Fruit fly (Drosophila melanogaster) whole organism, embryonic: ENCODE measurements around the gene cindr.

Experiments
- ATbp ChIP-seq: fragments of 200-800 bp; sonication (Bioruptor generic); optimal IDR thresholded peaks from 2 replicates; lab custom pipeline; 2017; ENCODE audit warnings: missing biosample characterization, mild to moderate bottlenecking, missing genetic modification characterization, missing genetic modification reagents
- Ada2b ChIP-seq: fragments of 200-800 bp; sonication (Bioruptor generic); IDR thresholded peaks from 2 replicates; pipeline ENCODE4 v1.3.6; 2022; ENCODE audit warnings: missing biosample characterization, missing genetic modification characterization
- Bteb2 ChIP-seq: fragments of 200-800 bp; sonication (Bioruptor generic); optimal IDR thresholded peaks from 2 replicates; lab custom pipeline; 2016; ENCODE audit warnings: missing biosample characterization, missing genetic modification characterization
- CG1024 ChIP-seq: fragments of 200-800 bp; sonication (Bioruptor generic); IDR thresholded peaks from 2 replicates; pipeline ENCODE4 v1.3.6; 2022; ENCODE audit warnings: missing biosample characterization, missing genetic modification characterization
- CG10274 ChIP-seq: fragments of 200-800 bp; sonication (Bioruptor generic); optimal IDR thresholded peaks from 3 replicates; lab custom pipeline; 2017; ENCODE audit warnings: missing biosample characterization, mild to moderate bottlenecking, missing genetic modification characterization
- CG11696 ChIP-seq: fragments of 200-800 bp; sonication (Bioruptor generic); IDR thresholded peaks from 2 replicates; pipeline ENCODE4 v1.3.6; 2022; ENCODE audit warnings: missing biosample characterization, missing genetic modification characterization
- CG14965 ChIP-seq: fragments of 200-800 bp; sonication (Bioruptor generic); optimal IDR thresholded peaks from 2 replicates; lab custom pipeline; 2016; ENCODE audit warnings: missing biosample characterization, missing genetic modification characterization, borderline replicate concordance
- CG17912 ChIP-seq: fragments of 200-800 bp; sonication (Bioruptor generic); optimal IDR thresholded peaks from 2 replicates; lab custom pipeline; 2018; ENCODE audit warnings: missing biosample characterization, mild to moderate bottlenecking, missing genetic modification characterization
- CG18011 ChIP-seq: fragments of 200-800 bp; sonication (Bioruptor generic); optimal IDR thresholded peaks from 2 replicates; lab custom pipeline; 2017; ENCODE audit warnings: missing biosample characterization, missing genetic modification characterization, mild to moderate bottlenecking, moderate library complexity, missing genotype
- CG18476 ChIP-seq: fragments of 200-800 bp; sonication (Bioruptor generic); optimal IDR thresholded peaks from 2 replicates; lab custom pipeline; 2016; ENCODE audit warnings: missing biosample characterization, mild to moderate bottlenecking, missing genetic modification characterization
- CG31441 ChIP-seq: fragments of 200-800 bp; sonication (Bioruptor generic); IDR thresholded peaks from 2 replicates; pipeline ENCODE4 v1.3.6; 2022; ENCODE audit warnings: missing biosample characterization, missing genetic modification characterization
- CG3163 ChIP-seq: fragments of 200-800 bp; sonication (Bioruptor generic); optimal IDR thresholded peaks from 3 replicates; lab custom pipeline; 2016; ENCODE audit warnings: missing biosample characterization, missing genetic modification characterization
- CG34224 ChIP-seq: fragments of 200-800 bp; sonication (Bioruptor generic); IDR thresholded peaks from 3 replicates; pipeline ENCODE4 v1.3.6; 2022; ENCODE audit warnings: missing biosample characterization, missing genetic modification characterization; ENCODE audit not compliant: partially characterized antibody
- CG3726 ChIP-seq: fragments of 200-800 bp; sonication (Bioruptor generic); IDR thresholded peaks from 3 replicates; pipeline ENCODE4, ENCODE4 v1.3.6; 2022; ENCODE audit warnings: missing biosample characterization, missing genetic modification characterization
- CG42726 ChIP-seq: fragments of 200-800 bp; sonication (Bioruptor generic); IDR thresholded peaks from 2 replicates; pipeline ENCODE4 v1.3.6; 2022; ENCODE audit warnings: missing biosample characterization, missing genetic modification characterization; ENCODE audit not compliant: partially characterized antibody
- CG4424 ChIP-seq: fragments of 200-800 bp; sonication (Bioruptor generic); optimal IDR thresholded peaks from 3 replicates; lab custom pipeline; 2016; ENCODE audit warnings: missing biosample characterization, missing genetic modification characterization
- CG6765 ChIP-seq: fragments of 200-800 bp; sonication (Bioruptor generic); optimal IDR thresholded peaks from 3 replicates; lab custom pipeline; 2017; ENCODE audit warnings: missing biosample characterization, mild to moderate bottlenecking, missing genetic modification characterization
- CTCF ChIP-seq: fragments of 200-800 bp; sonication (Bioruptor generic); optimal IDR thresholded peaks from 2 replicates; lab custom pipeline; 2017; ENCODE audit warnings: missing biosample characterization, mild to moderate bottlenecking, missing genetic modification characterization, moderate library complexity
- D ChIP-seq, 2 experiments: fragments of 200-800 bp in 1 of 2; fragments of >200 bp in 1 of 2; sonication (Bioruptor generic) in 1 of 2; optimal IDR thresholded peaks; 2 replicates in 1 of 2; 3 replicates in 1 of 2; lab custom pipeline; 2017; ENCODE audit warnings: mild to moderate bottlenecking in 1 of 2, missing biosample characterization in 1 of 2, missing genetic modification characterization in 1 of 2, missing genetic modification reagents in 1 of 2
- Dad ChIP-seq: fragments of 200-800 bp; sonication (Bioruptor generic); optimal IDR thresholded peaks from 3 replicates; lab custom pipeline; 2016; ENCODE audit warnings: missing biosample characterization, missing genetic modification characterization
- Drgx ChIP-seq: fragments of 200-800 bp; sonication (Bioruptor generic); IDR thresholded peaks from 2 replicates; pipeline ENCODE4 v1.3.6; 2022; ENCODE audit warnings: missing biosample characterization, missing genetic modification characterization
- ERR ChIP-seq: fragments of 200-800 bp; sonication (Bioruptor generic); optimal IDR thresholded peaks from 2 replicates; lab custom pipeline; 2016; ENCODE audit warnings: missing biosample characterization, missing genetic modification characterization
- Opbp ChIP-seq: fragments of 200-800 bp; sonication (Bioruptor generic); IDR thresholded peaks from 3 replicates; pipeline ENCODE4 v1.3.6; 2022; ENCODE audit warnings: missing biosample characterization, missing genetic modification characterization; ENCODE audit not compliant: partially characterized antibody
- Ssrp ChIP-seq: fragments of 200-800 bp; sonication (Bioruptor generic); optimal IDR thresholded peaks from 2 replicates; lab custom pipeline; 2018; ENCODE audit warnings: missing biosample characterization, mild to moderate bottlenecking, missing genetic modification characterization, moderate library complexity
- abd-A ChIP-seq: fragments of 200-800 bp; sonication (Bioruptor generic); optimal IDR thresholded peaks from 3 replicates; lab custom pipeline; 2019; ENCODE audit warnings: missing biosample characterization, mild to moderate bottlenecking, missing genetic modification characterization, moderate library complexity
- cad ChIP-seq: fragments of >200 bp; optimal IDR thresholded peaks from 2 replicates; lab custom pipeline; 2017; ENCODE audit warnings: missing biosample characterization, missing genetic modification characterization
- dimm ChIP-seq: fragments of 200-800 bp; sonication (Bioruptor generic); IDR thresholded peaks from 2 replicates; pipeline ENCODE4 v1.3.6; 2022; ENCODE audit warnings: missing biosample characterization, missing genetic modification characterization
- ems ChIP-seq: fragments of 200-800 bp; sonication (Bioruptor generic); optimal IDR thresholded peaks from 3 replicates; lab custom pipeline; 2016; ENCODE audit warnings: missing biosample characterization, missing genetic modification characterization
- en ChIP-seq: fragments of 200-800 bp; sonication (Bioruptor generic); optimal IDR thresholded peaks from 2 replicates; lab custom pipeline; 2016; ENCODE audit warnings: missing biosample characterization, missing genetic modification characterization
- esg ChIP-seq: fragments of 200-800 bp; sonication (Bioruptor generic); conservative IDR thresholded peaks from 2 replicates; pipeline ENCODE4 v1.3.6; 2022; ENCODE audit warnings: missing biosample characterization, missing genetic modification characterization
- fru ChIP-seq: fragments of >200 bp; optimal IDR thresholded peaks from 2 replicates; lab custom pipeline; 2017
- gcm ChIP-seq: fragments of 200-800 bp; sonication (Bioruptor generic); optimal IDR thresholded peaks from 2 replicates; lab custom pipeline; 2019; ENCODE audit warnings: missing biosample characterization, mild to moderate bottlenecking, missing genetic modification characterization, moderate library complexity
- gsb-n ChIP-seq: fragments of 200-800 bp; sonication (Bioruptor generic); optimal IDR thresholded peaks from 3 replicates; lab custom pipeline; 2018; ENCODE audit warnings: missing biosample characterization, mild to moderate bottlenecking, missing genetic modification characterization
- h ChIP-seq: fragments of >200 bp; optimal IDR thresholded peaks from 2 replicates; lab custom pipeline; 2017
- hbn ChIP-seq: fragments of 200-800 bp; sonication (Bioruptor generic); IDR thresholded peaks from 2 replicates; pipeline ENCODE4 v1.3.6; 2022; ENCODE audit warnings: missing biosample characterization, missing genetic modification characterization; ENCODE audit not compliant: partially characterized antibody
- jing ChIP-seq: fragments of 200-800 bp; sonication (Bioruptor generic); optimal IDR thresholded peaks from 2 replicates; lab custom pipeline; 2018; ENCODE audit warnings: missing biosample characterization, mild to moderate bottlenecking, missing genetic modification characterization
- lilli ChIP-seq: fragments of 200-800 bp; sonication (Bioruptor generic); optimal IDR thresholded peaks from 3 replicates; lab custom pipeline; 2016; ENCODE audit warnings: missing biosample characterization, missing genetic modification characterization
- nerfin-2 ChIP-seq: fragments of 200-800 bp; sonication (Bioruptor generic); IDR thresholded peaks from 2 replicates; pipeline ENCODE4 v1.3.6; 2022; ENCODE audit warnings: missing biosample characterization, missing genetic modification characterization; ENCODE audit not compliant: partially characterized antibody
- peb ChIP-seq: fragments of 200-800 bp; sonication (Bioruptor generic); IDR thresholded peaks from 2 replicates; pipeline ENCODE4 v1.3.6; 2022; ENCODE audit warnings: missing biosample characterization, missing genetic modification characterization
- pnt ChIP-seq: fragments of 200-800 bp; sonication (Bioruptor generic); optimal IDR thresholded peaks from 3 replicates; lab custom pipeline; 2016; ENCODE audit warnings: missing biosample characterization, missing genetic modification characterization
- psq ChIP-seq: fragments of 200-800 bp; sonication (Bioruptor generic); optimal IDR thresholded peaks from 2 replicates; lab custom pipeline; 2017; ENCODE audit warnings: missing biosample characterization, missing genetic modification characterization
- rib ChIP-seq: fragments of 200-800 bp; sonication (Bioruptor generic); IDR thresholded peaks from 2 replicates; pipeline ENCODE4 v1.3.6; 2022; ENCODE audit warnings: missing biosample characterization, missing genetic modification characterization
- ro ChIP-seq: fragments of 200-800 bp; sonication (Bioruptor generic); IDR thresholded peaks from 2 replicates; pipeline ENCODE4 v1.3.6; 2022; ENCODE audit warnings: missing biosample characterization, missing genetic modification characterization
- schlank ChIP-seq: fragments of 200-800 bp; sonication (Bioruptor generic); optimal IDR thresholded peaks from 2 replicates; lab custom pipeline; 2018; ENCODE audit warnings: missing biosample characterization, mild to moderate bottlenecking, missing genetic modification characterization
- stc ChIP-seq: fragments of 200-800 bp; sonication (Bioruptor generic); IDR thresholded peaks from 2 replicates; pipeline ENCODE4 v1.3.6; 2022; ENCODE audit warnings: missing biosample characterization, missing genetic modification characterization
- tap ChIP-seq: fragments of 200-800 bp; optimal IDR thresholded peaks from 3 replicates; lab custom pipeline; 2019; ENCODE audit warnings: missing biosample characterization, mild to moderate bottlenecking, missing genetic modification characterization, moderate library complexity
- tgo ChIP-seq: fragments of 200-800 bp; sonication (Bioruptor generic); IDR thresholded peaks from 3 replicates; pipeline ENCODE4 v1.3.6; 2022; ENCODE audit warnings: missing biosample characterization, missing genetic modification characterization
- toy ChIP-seq: fragments of 200-800 bp; sonication (Bioruptor generic); IDR thresholded peaks from 2 replicates; pipeline ENCODE4 v1.3.6; 2022; ENCODE audit warnings: missing biosample characterization, missing genetic modification characterization
- unc-4 ChIP-seq: fragments of 200-800 bp; sonication (Bioruptor generic); IDR thresholded peaks from 2 replicates; pipeline ENCODE4 v1.3.6; 2022; ENCODE audit warnings: missing biosample characterization, missing genetic modification characterization; ENCODE audit not compliant: partially characterized antibody
- wdn ChIP-seq: fragments of 200-800 bp; sonication (Bioruptor generic); IDR thresholded peaks from 2 replicates; pipeline ENCODE4 v1.3.6; 2022; ENCODE audit warnings: missing biosample characterization, missing genetic modification characterization
- zen ChIP-seq: fragments of 200-800 bp; sonication (Bioruptor generic); optimal IDR thresholded peaks from 3 replicates; lab custom pipeline; 2018; ENCODE audit warnings: missing biosample characterization, mild to moderate bottlenecking, missing genetic modification characterization, moderate library complexity
- zen2 ChIP-seq: fragments of 200-800 bp; sonication (Bioruptor generic); IDR thresholded peaks from 3 replicates; pipeline ENCODE4 v1.3.6; 2022; ENCODE audit warnings: missing biosample characterization, missing genetic modification characterization; ENCODE audit not compliant: partially characterized antibody

The cindr gene

DNA sequence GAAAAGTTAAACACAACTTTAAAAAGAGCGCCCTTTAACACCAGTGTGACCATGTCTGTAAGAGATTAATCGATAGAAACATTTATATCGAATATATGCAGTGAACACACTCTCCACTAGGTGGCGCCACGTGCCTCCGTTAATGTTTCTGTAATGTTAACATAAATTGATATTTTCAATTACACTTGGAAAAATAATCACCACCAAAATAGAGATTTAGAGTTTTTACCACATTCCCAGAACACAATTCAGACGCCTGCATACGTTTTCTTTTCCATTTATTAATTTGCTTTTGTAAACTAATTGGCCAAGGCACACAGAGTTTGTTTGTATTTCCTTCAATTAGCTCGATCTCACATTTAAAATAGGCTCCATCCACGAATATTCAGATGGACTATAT, 19.1 kb upstream of the cindr start (continued):
- TF ChIP-seq tap (no peak), CG17912 (GFP tag; lab: Kevin White, UChicago) (no peak), nerfin-2 (GFP tag; lab: Robert Waterston, UW) (no peak), gcm (GFP tag; lab: Kevin White, UChicago) (peak; percentile 21), ATbp (GFP tag; lab: Kevin White, UChicago) (peak; percentile 28), Ssrp (tag; lab: Kevin White, UChicago) (no peak), CG42726 (peak; percentile 67; the same call in 1 of the 2 replicates), Ada2b (GFP tag; lab: Robert Waterston, UW) (peak; percentile 60), cad (GFP tag; lab: Kevin White, UChicago) (no peak), CG3726 (GFP tag; lab: Robert Waterston, UW) (peak; percentile 71; the same call in 1 of the 3 replicates), esg (GFP tag; lab: Robert Waterston, UW) (peak; percentile 61), h (lab: Kevin White, UChicago) (no peak), CTCF (GFP tag; lab: Kevin White, UChicago) (peak; percentile 91), D (optimal IDR thresholded peaks at IDR 0.05; lab: Kevin White, UChicago) (no peak), D (GFP tag; optimal IDR thresholded peaks at IDR 0.05; lab: Kevin White, UChicago) (no peak), pnt (GFP tag; lab: Kevin White, UChicago) (no peak), CG34224 (GFP tag; lab: Robert Waterston, UW) (peak; percentile 83), peb (GFP tag; lab: Robert Waterston, UW) (no peak), CG4424 (GFP tag; lab: Kevin White, UChicago) (peak; percentile 32), zen2 (GFP tag; lab: Robert Waterston, UW) (peak; percentile 49), ERR (no peak), psq (GFP tag; lab: Kevin White, UChicago) (no peak), abd-A (tag; lab: Kevin White, UChicago) (no peak), hbn (GFP tag; lab: Robert Waterston, UW) (peak; percentile 53), CG14965 (no peak), stc (GFP tag; lab: Robert Waterston, UW) (peak; percentile 76), Opbp (GFP tag; lab: Robert Waterston, UW) (peak; percentile 77), ems (GFP tag; lab: Kevin White, UChicago) (peak; percentile 35), gsb-n (tag; lab: Kevin White, UChicago) (no peak), toy (GFP tag; lab: Robert Waterston, UW) (no peak), en (GFP tag; lab: Kevin White, UChicago) (no peak), CG3163 (no peak), zen (tag; lab: Kevin White, UChicago) (no peak), fru (lab: Kevin White, UChicago) (no peak), schlank (tag; lab: Kevin White, UChicago) (no peak), CG10274 (no peak), tgo (GFP tag; lab: Robert Waterston, UW) (peak; percentile 74), CG11696 (peak; percentile 62; the same call in 1 of the 2 replicates), Bteb2 (peak; percentile 2), CG1024 (GFP tag; lab: Robert Waterston, UW) (peak; percentile 33; the same call in 1 of the 2 replicates), jing (GFP tag; lab: Kevin White, UChicago) (no peak), unc-4 (GFP tag; lab: Robert Waterston, UW) (peak; percentile 69), wdn (GFP tag; lab: Robert Waterston, UW) (peak; percentile 51; the same call in 1 of the 2 replicates), ro (GFP tag; lab: Robert Waterston, UW) (no peak), dimm (GFP tag; lab: Robert Waterston, UW) (peak; percentile 47), CG31441 (peak; percentile 79), rib (GFP tag; lab: Robert Waterston, UW) (peak; percentile 40; the same call in 1 of the 2 replicates), CG18476 (GFP tag; lab: Kevin White, UChicago) (no peak), lilli (GFP tag; lab: Kevin White, UChicago) (peak; percentile 12), Dad (peak; percentile 52), Drgx (peak; percentile 68), CG18011 (no peak), CG6765 (no peak)
